Fruit fly (Drosophila melanogaster) whole organism, adult: ENCODE data around the gene Lcp65Ab2.

Source experiments
- CG11617 ChIP-seq: fragments of 200-800 bp; sonication (Bioruptor generic); optimal IDR thresholded peaks from 2 replicates; lab custom pipeline; 2017; ENCODE audit warnings: mild to moderate bottlenecking, missing biosample characterization, missing genetic modification reagents, missing genetic modification characterization
- CG12768 ChIP-seq: fragments of 200-800 bp; sonication (Bioruptor generic); optimal IDR thresholded peaks from 2 replicates; lab custom pipeline; 2017; ENCODE audit warnings: missing biosample characterization, missing genetic modification characterization, mild to moderate bottlenecking, moderate library complexity, missing genetic modification reagents
- CG14711 ChIP-seq: fragments of 200-800 bp; sonication (Bioruptor generic); optimal IDR thresholded peaks from 2 replicates; lab custom pipeline; 2018; ENCODE audit warnings: missing biosample characterization, mild to moderate bottlenecking, missing genetic modification characterization, moderate library complexity
- CG1620 ChIP-seq: fragments of 200-800 bp; sonication (Bioruptor generic); optimal IDR thresholded peaks from 2 replicates; lab custom pipeline; 2016; ENCODE audit warnings: missing biosample characterization, missing genetic modification characterization
- CG33017 ChIP-seq: fragments of 200-800 bp; sonication (Bioruptor generic); optimal IDR thresholded peaks from 2 replicates; lab custom pipeline; 2018; ENCODE audit warnings: missing biosample characterization, mild to moderate bottlenecking, missing genetic modification characterization, moderate library complexity
- CG5204 ChIP-seq: fragments of 200-800 bp; sonication (Bioruptor generic); optimal IDR thresholded peaks from 2 replicates; lab custom pipeline; 2016; ENCODE audit warnings: missing biosample characterization, missing genetic modification characterization
- CG7045 ChIP-seq: fragments of 200-800 bp; sonication (Bioruptor generic); optimal IDR thresholded peaks from 2 replicates; lab custom pipeline; 2017; ENCODE audit warnings: missing biosample characterization, mild to moderate bottlenecking, missing genetic modification characterization
- Clk ChIP-seq: fragments of 200-800 bp; sonication (Bioruptor generic); optimal IDR thresholded peaks from 2 replicates; lab custom pipeline; 2017; ENCODE audit warnings: missing biosample characterization, missing genetic modification characterization
- Crg-1 ChIP-seq: fragments of 200-800 bp; sonication (Bioruptor generic); optimal IDR thresholded peaks from 2 replicates; lab custom pipeline; 2016; ENCODE audit warnings: missing biosample characterization, missing genetic modification characterization
- Hr96 ChIP-seq: fragments of 200-800 bp; sonication (Bioruptor generic); optimal IDR thresholded peaks from 2 replicates; lab custom pipeline; 2016; ENCODE audit warnings: missing biosample characterization, missing genetic modification characterization
- Mnt ChIP-seq: fragments of 200-800 bp; sonication (Bioruptor generic); optimal IDR thresholded peaks from 2 replicates; lab custom pipeline; 2016; ENCODE audit warnings: missing biosample characterization, mild to moderate bottlenecking, missing genetic modification characterization
- bab1 ChIP-seq: fragments of 200-800 bp; sonication (Bioruptor generic); optimal IDR thresholded peaks from 3 replicates; lab custom pipeline; 2019; ENCODE audit warnings: missing biosample characterization, mild to moderate bottlenecking, missing genetic modification characterization, moderate library complexity
- cic ChIP-seq: fragments of 200-800 bp; sonication (Bioruptor generic); optimal IDR thresholded peaks from 2 replicates; lab custom pipeline; 2017; ENCODE audit warnings: missing biosample characterization, mild to moderate bottlenecking, missing genetic modification characterization, moderate library complexity
- cnc ChIP-seq, 2 experiments: fragments of >200 bp; optimal IDR thresholded peaks; 2 replicates each; lab custom pipeline; 2017
- kay ChIP-seq: fragments of 200-800 bp; sonication (Bioruptor generic); peaks from one replicate; lab custom pipeline; 2016; ENCODE audit warnings: missing biosample characterization, missing genetic modification characterization, borderline replicate concordance
- ovo ChIP-seq: fragments of 200-800 bp; sonication (Bioruptor generic); optimal IDR thresholded peaks from 2 replicates; lab custom pipeline; 2016; ENCODE audit warnings: missing biosample characterization, missing genetic modification characterization
- pad ChIP-seq: fragments of 200-800 bp; sonication (Bioruptor generic); optimal IDR thresholded peaks from 3 replicates; lab custom pipeline; 2017; ENCODE audit warnings: missing biosample characterization, missing genetic modification characterization, mild to moderate bottlenecking, moderate library complexity, missing genetic modification reagents
- tj ChIP-seq: fragments of 200-800 bp; sonication (Bioruptor generic); optimal IDR thresholded peaks from 3 replicates; lab custom pipeline; 2017; ENCODE audit warnings: missing biosample characterization, mild to moderate bottlenecking, missing genetic modification characterization, moderate library complexity
- toe ChIP-seq: fragments of 200-800 bp; sonication (Bioruptor generic); optimal IDR thresholded peaks from 2 replicates; lab custom pipeline; 2016; ENCODE audit warnings: missing biosample characterization, missing genetic modification characterization

Lcp65Ab2 gene

DNA sequence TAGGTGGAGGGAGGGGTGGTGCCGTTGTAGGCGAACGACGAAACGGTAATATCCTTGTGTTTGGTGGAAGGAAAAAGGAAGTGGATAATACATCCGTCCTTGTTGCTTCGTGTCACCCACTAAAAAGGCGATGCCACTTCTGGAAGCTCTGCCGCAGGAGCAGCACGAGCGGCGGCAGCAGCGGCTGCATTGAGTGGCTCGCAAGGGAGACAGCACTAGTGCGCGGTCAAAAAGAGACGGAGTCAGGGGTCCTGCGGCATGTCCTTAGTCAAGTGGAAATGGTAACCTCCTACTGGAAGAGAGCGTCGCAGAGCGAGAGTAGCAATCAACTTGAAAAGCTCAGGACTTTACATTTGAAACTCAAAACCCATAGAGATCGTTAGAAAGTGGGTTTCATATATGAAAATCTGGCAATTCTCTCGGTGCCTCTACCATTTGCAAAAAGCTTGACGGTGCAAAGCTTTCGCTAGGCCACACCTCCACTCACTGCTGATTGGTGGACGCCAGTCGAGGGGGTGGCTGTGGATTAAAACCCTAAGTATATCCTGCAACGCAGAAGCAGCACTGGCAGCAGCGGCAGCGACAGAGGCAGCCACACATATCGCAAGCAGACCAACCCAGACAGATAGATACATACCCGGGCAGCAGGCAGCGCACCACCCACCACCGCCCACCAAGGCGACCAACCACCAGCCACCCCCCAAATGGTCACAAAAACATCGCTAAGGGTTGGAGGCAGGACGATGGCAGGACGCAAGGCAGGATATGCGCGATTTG lies 35.6 kb upstream of the Lcp65Ab2 start:
- no peak for TF ChIP-seq bab1 (GFP tag; lab: Kevin White, UChicago)
- no peak for TF ChIP-seq CG33017 (tag; lab: Kevin White, UChicago)
- no peak for TF ChIP-seq Hr96
- TF ChIP-seq pad (GFP tag; lab: Kevin White, UChicago) = no peak
- TF ChIP-seq Mnt = no peak
- no peak for TF ChIP-seq tj (GFP tag; lab: Kevin White, UChicago)
- no peak for TF ChIP-seq toe (GFP tag; lab: Kevin White, UChicago)
- no peak for TF ChIP-seq CG7045 (GFP tag; lab: Kevin White, UChicago)
- no peak for TF ChIP-seq CG12768 (GFP tag; lab: Kevin White, UChicago)
- TF ChIP-seq cic (GFP tag; lab: Kevin White, UChicago) = no peak
- no peak for TF ChIP-seq Crg-1 (GFP tag; lab: Kevin White, UChicago)
- TF ChIP-seq kay (GFP tag; lab: Kevin White, UChicago) = no peak
- no peak for TF ChIP-seq ovo
- TF ChIP-seq cnc (optimal IDR thresholded peaks at IDR 0.05; lab: Kevin White, UChicago) = no peak

dm6 chr3L:6111458-6111857 lies 35.0 kb upstream of the Lcp65Ab2 start:
- TF ChIP-seq pad (GFP tag; lab: Kevin White, UChicago) (no peak), Hr96 (no peak), CG33017 (tag; lab: Kevin White, UChicago) (no peak), Mnt (no peak), CG5204 (GFP tag; lab: Kevin White, UChicago) (no peak), tj (GFP tag; lab: Kevin White, UChicago) (no peak), CG1620 (no peak), cnc (optimal IDR thresholded peaks at IDR 0.05; lab: Kevin White, UChicago) (no peak)

- TF ChIP-seq CG14711 (no peak), bab1 (GFP tag; lab: Kevin White, UChicago) (no peak), kay (GFP tag; lab: Kevin White, UChicago) (no peak), tj (GFP tag; lab: Kevin White, UChicago) (no peak)
Measured at dm6 chr3L:6115505-6115904, 31.0 kb upstream of the Lcp65Ab2 start.

dm6 chr3L:6116881-6117280 lies 29.6 kb upstream of the Lcp65Ab2 start:
- TF ChIP-seq ovo (no peak), Crg-1 (GFP tag; lab: Kevin White, UChicago) (no peak), CG5204 (GFP tag; lab: Kevin White, UChicago) (no peak), Hr96 (no peak), pad (GFP tag; lab: Kevin White, UChicago) (no peak), Mnt (no peak), Clk (GFP tag; lab: Kevin White, UChicago) (no peak), CG11617 (GFP tag; lab: Kevin White, UChicago) (no peak), CG33017 (tag; lab: Kevin White, UChicago) (no peak), CG12768 (GFP tag; lab: Kevin White, UChicago) (no peak), kay (GFP tag; lab: Kevin White, UChicago) (no peak), CG14711 (no peak), cic (GFP tag; lab: Kevin White, UChicago) (no peak), tj (GFP tag; lab: Kevin White, UChicago) (no peak), CG7045 (GFP tag; lab: Kevin White, UChicago) (no peak), CG1620 (no peak)

- TF ChIP-seq Hr96 (peak; percentile 47), toe (GFP tag; lab: Kevin White, UChicago) (peak; percentile 12), CG7045 (GFP tag; lab: Kevin White, UChicago) (peak; percentile 20), kay (GFP tag; lab: Kevin White, UChicago) (no peak)
Measured at dm6 chr3L:6124616-6125408, 21.7 kb upstream of the Lcp65Ab2 start.

dm6 chr3L:6125409-6125689 lies 21.1 kb upstream of the Lcp65Ab2 start:
- TF ChIP-seq CG33017 (tag; lab: Kevin White, UChicago) (no peak), Crg-1 (GFP tag; lab: Kevin White, UChicago) (no peak), CG7045 (GFP tag; lab: Kevin White, UChicago) (no peak), CG5204 (GFP tag; lab: Kevin White, UChicago) (no peak), Hr96 (no peak), CG1620 (no peak), cnc (optimal IDR thresholded peaks at IDR 0.05; lab: Kevin White, UChicago) (no peak)

- TF ChIP-seq bab1 (GFP tag; lab: Kevin White, UChicago) = no peak
- TF ChIP-seq toe (GFP tag; lab: Kevin White, UChicago) = no peak
Measured at dm6 chr3L:6129591-6129990, 16.9 kb upstream of the Lcp65Ab2 start.
